Fruit fly (Drosophila melanogaster) Kc167 (cell line): ENCODE measurements around the gene Naa40.

Experiments
- Myc ChIP-seq: fragments of >200 bp; optimal IDR thresholded peaks from 2 replicates; lab custom pipeline; 2017; ENCODE audit warnings: missing external identifiers
- Sin3A ChIP-seq: fragments of >200 bp; optimal IDR thresholded peaks from 2 replicates; lab custom pipeline; 2018; ENCODE audit warnings: missing external identifiers
- h ChIP-seq: fragments of >200 bp; optimal IDR thresholded peaks from 3 replicates; lab custom pipeline; 2018; ENCODE audit warnings: missing external identifiers
- insv ChIP-seq: fragments of >200 bp; optimal IDR thresholded peaks from 3 replicates; lab custom pipeline; 2018; ENCODE audit warnings: missing external identifiers
- psq ChIP-seq: fragments of >200 bp; optimal IDR thresholded peaks from 2 replicates; lab custom pipeline; 2017; ENCODE audit warnings: missing external identifiers
- ttk ChIP-seq: sonication (Bioruptor generic); optimal IDR thresholded peaks from 2 replicates; lab custom pipeline; 2017; ENCODE audit warnings: missing external identifiers

The Naa40 gene

DNA sequence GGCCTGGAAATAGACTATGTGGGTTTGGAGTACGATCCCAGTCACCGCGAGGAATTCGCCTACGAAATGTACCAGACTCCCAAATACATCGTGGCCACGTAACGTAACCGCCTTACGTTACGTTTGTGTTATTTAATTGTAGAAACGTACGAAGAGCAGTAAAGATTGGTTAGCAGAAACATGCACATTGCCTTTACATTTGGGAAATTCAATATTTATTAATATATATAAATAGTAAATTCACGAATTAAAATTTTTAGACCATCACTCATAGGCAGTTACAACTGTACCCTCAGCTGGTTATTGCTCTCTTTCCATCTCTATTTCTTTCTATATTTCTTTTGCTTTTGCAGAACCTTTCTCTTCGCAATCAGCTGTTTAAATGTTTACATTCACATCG, 13.1 kb upstream of the Naa40 start, which contains the start of gene Gnpnat:
Gene Gnpnat, plus strand, starts transcription at position 385 of the 400 bp plus-strand sequence.
- TF ChIP-seq Myc (lab: Kevin White, UChicago) (no peak), insv (lab: Kevin White, UChicago) (no peak), Sin3A (lab: Kevin White, UChicago) (no peak), psq (peak; percentile 14), h (lab: Kevin White, UChicago) (no peak)

DNA sequence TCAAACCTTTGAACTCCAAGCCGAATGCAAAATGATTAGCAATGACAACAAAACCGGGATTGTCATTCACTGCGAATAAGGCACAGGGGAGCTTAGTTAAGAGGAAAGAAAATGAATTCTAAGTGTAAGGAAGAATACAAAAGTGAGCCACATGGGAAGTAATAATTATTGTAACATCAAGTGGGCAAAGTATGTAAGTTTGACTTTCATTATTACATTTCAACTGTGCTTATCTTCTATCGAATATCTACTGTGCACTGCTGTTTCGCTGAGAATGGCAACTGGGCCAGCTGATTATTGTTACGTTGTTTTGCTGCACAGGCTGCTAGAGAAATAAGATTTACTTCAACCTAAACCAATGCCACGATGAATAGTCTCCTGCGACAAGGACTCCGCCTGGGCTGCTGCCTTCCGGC, 11.9 kb upstream of the Naa40 start, which contains the start of the genes CG7601 and CIA30:
Gene CG7601, minus strand, starts transcription at position 68 of the 416 bp plus-strand sequence.
Gene CIA30, plus strand, starts transcription at position 288 of the 416 bp plus-strand sequence.
- no peak for TF ChIP-seq ttk
- TF ChIP-seq Sin3A (lab: Kevin White, UChicago) = no peak
- TF ChIP-seq h (lab: Kevin White, UChicago) = no peak
- TF ChIP-seq Myc (lab: Kevin White, UChicago) = no peak
- TF ChIP-seq insv (lab: Kevin White, UChicago) = no peak
- TF ChIP-seq psq = no peak

DNA sequence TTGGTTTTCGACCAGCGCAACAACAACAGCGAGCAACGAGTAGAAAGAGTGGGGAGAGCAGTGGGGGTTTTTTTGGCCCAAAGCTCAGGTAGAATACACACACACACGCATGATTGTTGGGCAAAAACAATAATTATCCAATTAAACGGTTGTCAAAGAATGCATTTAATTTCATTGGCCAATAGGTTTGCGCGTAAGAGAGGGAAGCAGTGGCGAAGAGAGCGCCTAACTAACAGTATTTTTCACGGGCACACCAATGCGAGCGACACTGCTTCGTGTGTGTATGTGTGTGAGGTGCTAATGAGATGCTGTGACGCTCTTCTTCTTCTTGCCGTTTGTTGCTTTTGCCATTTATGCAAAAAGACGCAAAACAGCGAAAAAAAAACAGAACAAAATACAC, 1.5 kb upstream of the Naa40 start:
- TF ChIP-seq h (lab: Kevin White, UChicago) (no peak), Myc (lab: Kevin White, UChicago) (no peak), Sin3A (lab: Kevin White, UChicago) (no peak), insv (lab: Kevin White, UChicago) (no peak), ttk (no peak), psq (no peak)

dm6 chr3R:29725577-29726240, 959 bp upstream of the Naa40 start, which contains the start of gene Kul:
TSS of gene Kul (plus strand) at chr3R:29725830.
- TF ChIP-seq psq (no peak), Myc (lab: Kevin White, UChicago) (no peak), insv (lab: Kevin White, UChicago) (no peak), ttk (no peak), h (lab: Kevin White, UChicago) (no peak), Sin3A (lab: Kevin White, UChicago) (no peak)

DNA sequence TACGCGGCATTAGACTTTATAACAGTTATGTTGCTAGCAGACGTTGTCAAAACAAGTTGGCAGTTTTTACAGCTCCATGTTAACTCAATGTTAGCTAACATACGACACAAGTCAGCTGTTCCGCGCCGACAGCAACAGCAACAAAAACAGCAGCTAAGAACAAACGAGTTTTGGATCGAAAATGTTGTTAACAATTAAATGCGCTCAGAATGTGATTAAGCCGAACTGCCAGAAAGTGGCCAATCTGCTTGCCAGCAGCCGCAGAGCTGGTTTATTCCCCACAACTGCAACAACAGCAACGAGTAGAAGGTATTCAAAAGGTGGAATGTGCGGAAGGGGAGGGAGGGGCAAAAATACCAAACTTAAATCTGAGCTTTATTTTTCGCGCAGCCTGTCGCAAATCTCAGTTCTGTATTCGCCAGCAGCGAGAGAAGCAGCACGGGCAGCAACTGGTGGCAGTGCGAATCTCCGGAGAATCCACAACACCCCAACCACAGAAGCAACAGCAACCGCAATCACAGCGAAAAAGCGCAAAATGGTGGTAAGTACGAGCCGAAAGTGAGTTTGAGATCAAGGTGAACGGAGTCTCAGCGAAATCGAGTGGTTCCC, 1.6 kb downstream of the Naa40 start, which contains the start of gene Pcd:
Gene Pcd, plus strand, starts transcription at position 116 of the 609 bp plus-strand sequence.
- TF ChIP-seq ttk (no peak), psq (no peak), Myc (lab: Kevin White, UChicago) (no peak), Sin3A (lab: Kevin White, UChicago) (no peak), h (lab: Kevin White, UChicago) (no peak), insv (lab: Kevin White, UChicago) (no peak)

dm6 chr3R:29722238-29722637, 2.5 kb downstream of the Naa40 start, which contains the start of gene CG34296:
TSS of gene CG34296 (plus strand) at chr3R:29722538.
- TF ChIP-seq h (lab: Kevin White, UChicago) = no peak
- no peak for TF ChIP-seq psq
- TF ChIP-seq ttk = no peak
- TF ChIP-seq insv (lab: Kevin White, UChicago) = no peak
- no peak for TF ChIP-seq Sin3A (lab: Kevin White, UChicago)
- no peak for TF ChIP-seq Myc (lab: Kevin White, UChicago)

- TF ChIP-seq h (lab: Kevin White, UChicago) (no peak), ttk (no peak), insv (lab: Kevin White, UChicago) (no peak), Myc (lab: Kevin White, UChicago) (no peak), Sin3A (lab: Kevin White, UChicago) (no peak), psq (no peak)
These were observed 6.4 kb downstream of the Naa40 start, which contains the start of gene CG15506 for dm6 chr3R:29718363-29718762. TSS of gene CG15506 (plus strand) at chr3R:29718663.

dm6 chr3R:29717519-29717918, 7.2 kb downstream of the Naa40 start:
- TF ChIP-seq h (lab: Kevin White, UChicago) (no peak), ttk (no peak), insv (lab: Kevin White, UChicago) (no peak), Sin3A (lab: Kevin White, UChicago) (no peak), Myc (lab: Kevin White, UChicago) (no peak), psq (no peak)

- TF ChIP-seq Sin3A (lab: Kevin White, UChicago) (no peak), ttk (no peak), h (lab: Kevin White, UChicago) (peak; percentile 99)
These were observed 7.9 kb downstream of the Naa40 start, which contains the start of gene Obp99b for dm6 chr3R:29716782-29717317. TSS of gene Obp99b (minus strand) at chr3R:29716896.

- TF ChIP-seq h (lab: Kevin White, UChicago) (no peak), psq (no peak), Myc (lab: Kevin White, UChicago) (no peak), ttk (no peak), Sin3A (lab: Kevin White, UChicago) (no peak), insv (lab: Kevin White, UChicago) (no peak)
These were observed 8.5 kb downstream of the Naa40 start for dm6 chr3R:29716043-29716781.

dm6 chr3R:29715277-29715676, 9.5 kb downstream of the Naa40 start, which contains the start of gene Dup99B:
TSS of gene Dup99B (minus strand) at chr3R:29715377.
- TF ChIP-seq h (lab: Kevin White, UChicago) (no peak), ttk (no peak), Myc (lab: Kevin White, UChicago) (no peak), psq (no peak), insv (lab: Kevin White, UChicago) (no peak), Sin3A (lab: Kevin White, UChicago) (no peak)
